Worm (Caenorhabditis elegans) whole organism, mixed stage, embryonic: Measurements from ENCODE around the gene scl-9.

Source experiments
- M03D4.4 ChIP-seq: sonication (generic microtip); optimal IDR thresholded peaks from 2 replicates; lab custom pipeline; 2017; ENCODE audit warnings: mild to moderate bottlenecking, missing genetic modification characterization, missing compliant biosample characterization
- bed-3 ChIP-seq: fragments of 200-800 bp; sonication (Bioruptor generic); optimal IDR thresholded peaks from 3 replicates; lab custom pipeline; 2018; ENCODE audit warnings: mild to moderate bottlenecking, missing genetic modification characterization, moderate library complexity, missing compliant biosample characterization
- blmp-1 ChIP-seq: fragments of 150-350 bp; optimal IDR thresholded peaks from 2 replicates; lab custom pipeline; 2014; ENCODE audit warnings: missing biosample characterization, missing genetic modification characterization
- ceh-39 ChIP-seq: fragments of 150-350 bp; optimal IDR thresholded peaks from 2 replicates; lab custom pipeline; 2014; ENCODE audit warnings: missing biosample characterization, missing genetic modification characterization
- ceh-43 ChIP-seq: fragments of 200-800 bp; sonication (Bioruptor generic); optimal IDR thresholded peaks from 2 replicates; lab custom pipeline; 2018; ENCODE audit warnings: mild to moderate bottlenecking, missing genetic modification characterization, moderate library complexity, missing compliant biosample characterization
- ceh-83 ChIP-seq: fragments of 200-800 bp; sonication (Bioruptor generic); optimal IDR thresholded peaks from 2 replicates; lab custom pipeline; 2018; ENCODE audit warnings: mild to moderate bottlenecking, missing genetic modification characterization, missing compliant biosample characterization
- ces-1 ChIP-seq: fragments of 150-350 bp; optimal IDR thresholded peaks from 2 replicates; lab custom pipeline; 2014; ENCODE audit warnings: missing biosample characterization, missing genetic modification reagents, missing genetic modification characterization
- elt-1 ChIP-seq: sonication (generic microtip); optimal IDR thresholded peaks from 2 replicates; lab custom pipeline; 2017; ENCODE audit warnings: missing genetic modification characterization, mild to moderate bottlenecking, missing compliant biosample characterization, antibody characterized with exemption, moderate library complexity, borderline replicate concordance; ENCODE audit not compliant: insufficient read depth
- elt-3 ChIP-seq: fragments of 150-350 bp; optimal IDR thresholded peaks from 2 replicates; lab custom pipeline; 2014; ENCODE audit warnings: missing biosample characterization, missing genetic modification characterization
- flh-1 ChIP-seq: fragments of 200-800 bp; sonication (Bioruptor generic); optimal IDR thresholded peaks from 2 replicates; lab custom pipeline; 2018; ENCODE audit warnings: mild to moderate bottlenecking, missing genetic modification characterization, moderate library complexity, missing compliant biosample characterization
- ham-2 ChIP-seq: fragments of 200-800 bp; sonication (Bioruptor generic); optimal IDR thresholded peaks from 2 replicates; lab custom pipeline; 2018; ENCODE audit warnings: mild to moderate bottlenecking, missing genetic modification characterization, missing compliant biosample characterization
- lin-13 ChIP-seq: fragments of 150-350 bp; optimal IDR thresholded peaks from 2 replicates; lab custom pipeline; 2014; ENCODE audit warnings: missing biosample characterization, missing genetic modification characterization
- lin-32 ChIP-seq: fragments of 200-800 bp; sonication (Bioruptor generic); optimal IDR thresholded peaks from 2 replicates; lab custom pipeline; 2018; ENCODE audit warnings: mild to moderate bottlenecking, missing genetic modification characterization, missing compliant biosample characterization
- lsy-2 ChIP-seq: fragments of 150-350 bp; optimal IDR thresholded peaks from 2 replicates; lab custom pipeline; 2014; ENCODE audit warnings: missing biosample characterization, missing genetic modification characterization
- mab-5 ChIP-seq: fragments of 150-350 bp; optimal IDR thresholded peaks from 2 replicates; lab custom pipeline; 2014; ENCODE audit warnings: missing biosample characterization, missing genetic modification characterization
- mep-1 ChIP-seq: fragments of 150-350 bp; optimal IDR thresholded peaks from 2 replicates; lab custom pipeline; 2017; ENCODE audit warnings: missing biosample characterization, missing genetic modification reagents, missing genetic modification characterization, inconsistent platforms
- mls-2 ChIP-seq: sonication (generic microtip); optimal IDR thresholded peaks from 2 replicates; lab custom pipeline; 2016; ENCODE audit warnings: mild to moderate bottlenecking, missing genetic modification characterization, moderate library complexity, missing compliant biosample characterization
- nhr-12 ChIP-seq: fragments of 150-350 bp; optimal IDR thresholded peaks from 2 replicates; lab custom pipeline; 2014; ENCODE audit warnings: missing biosample characterization, missing genetic modification characterization
- nhr-2 ChIP-seq: fragments of 150-350 bp; optimal IDR thresholded peaks from 2 replicates; lab custom pipeline; 2014; ENCODE audit warnings: missing biosample characterization, missing genetic modification characterization
- nhr-237 ChIP-seq: fragments of 150-350 bp; optimal IDR thresholded peaks from 2 replicates; lab custom pipeline; 2014; ENCODE audit warnings: missing biosample characterization, missing genetic modification characterization
- nhr-28 ChIP-seq: fragments of 150-350 bp; optimal IDR thresholded peaks from 2 replicates; lab custom pipeline; 2014; ENCODE audit warnings: missing biosample characterization, missing genetic modification characterization
- pha-4 ChIP-seq: fragments of 150-350 bp; optimal IDR thresholded peaks from 2 replicates; lab custom pipeline; 2018; ENCODE audit warnings: missing biosample characterization, missing genetic modification reagents, missing genetic modification characterization
- sem-2 ChIP-seq: fragments of 200-800 bp; sonication (Bioruptor generic); optimal IDR thresholded peaks from 2 replicates; lab custom pipeline; 2018; ENCODE audit warnings: mild to moderate bottlenecking, missing genetic modification characterization, missing compliant biosample characterization
- snpc-4 ChIP-seq: fragments of 150-350 bp; optimal IDR thresholded peaks from 2 replicates; lab custom pipeline; 2014; ENCODE audit warnings: missing biosample characterization, missing genetic modification characterization
- sptf-1 ChIP-seq: sonication (generic microtip); optimal IDR thresholded peaks from 2 replicates; lab custom pipeline; 2017; ENCODE audit warnings: mild to moderate bottlenecking, missing genetic modification characterization, moderate library complexity, missing compliant biosample characterization
- tbx-8 ChIP-seq: fragments of 200-800 bp; sonication (Bioruptor generic); optimal IDR thresholded peaks from 2 replicates; lab custom pipeline; 2018; ENCODE audit warnings: mild to moderate bottlenecking, missing genetic modification characterization, moderate library complexity, missing compliant biosample characterization
- unc-120 ChIP-seq: sonication (generic microtip); optimal IDR thresholded peaks from 2 replicates; lab custom pipeline; 2017; ENCODE audit warnings: missing genetic modification characterization, missing compliant biosample characterization; ENCODE audit not compliant: poor library complexity, severe bottlenecking
- unc-39 ChIP-seq: fragments of 150-350 bp; optimal IDR thresholded peaks from 2 replicates; lab custom pipeline; 2014; ENCODE audit warnings: missing biosample characterization, missing genetic modification characterization
- ztf-11 ChIP-seq: fragments of 150-350 bp; optimal IDR thresholded peaks from 2 replicates; lab custom pipeline; 2014; ENCODE audit warnings: missing biosample characterization, missing genetic modification characterization

scl-9 gene

DNA sequence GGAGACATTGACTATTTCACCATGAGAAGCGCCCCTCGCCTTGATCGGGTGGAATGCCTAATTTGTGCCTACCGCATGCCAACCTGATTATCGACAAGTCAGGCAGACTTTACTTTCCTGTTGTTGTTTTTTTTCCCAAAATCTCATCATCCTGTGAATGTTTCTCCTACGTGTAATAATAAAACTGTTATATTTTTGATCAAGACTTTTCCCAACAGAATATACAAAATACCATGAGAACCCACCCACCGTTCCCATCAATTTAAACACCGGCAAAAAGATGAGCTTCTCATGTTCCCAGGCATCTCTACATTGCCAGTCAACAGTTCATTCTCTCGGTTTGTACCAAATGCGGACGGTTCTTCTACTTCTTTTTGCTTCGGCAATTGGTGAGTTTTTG is at the start of gene scl-9:
TSS of gene scl-9 (plus strand) at position 301 of the 400 bp plus-strand sequence.
- TF ChIP-seq nhr-237 (tag; lab: Kevin White, UChicago) = no peak
- no peak for TF ChIP-seq bed-3 (GFP tag; lab: Kevin White, UChicago)
- no peak for TF ChIP-seq mls-2 (tag; lab: Kevin White, UChicago)
- TF ChIP-seq lsy-2 (tag; lab: Kevin White, UChicago) = no peak
- TF ChIP-seq blmp-1 (tag; lab: Kevin White, UChicago) = no peak
- TF ChIP-seq snpc-4 = no peak
- TF ChIP-seq lin-32 (GFP tag; lab: Kevin White, UChicago) = no peak
- no peak for TF ChIP-seq ces-1 (GFP tag; lab: Kevin White, UChicago)
- no peak for TF ChIP-seq mep-1 (tag; lab: Kevin White, UChicago)
- no peak for TF ChIP-seq nhr-28 (tag; lab: Kevin White, UChicago)

DNA sequence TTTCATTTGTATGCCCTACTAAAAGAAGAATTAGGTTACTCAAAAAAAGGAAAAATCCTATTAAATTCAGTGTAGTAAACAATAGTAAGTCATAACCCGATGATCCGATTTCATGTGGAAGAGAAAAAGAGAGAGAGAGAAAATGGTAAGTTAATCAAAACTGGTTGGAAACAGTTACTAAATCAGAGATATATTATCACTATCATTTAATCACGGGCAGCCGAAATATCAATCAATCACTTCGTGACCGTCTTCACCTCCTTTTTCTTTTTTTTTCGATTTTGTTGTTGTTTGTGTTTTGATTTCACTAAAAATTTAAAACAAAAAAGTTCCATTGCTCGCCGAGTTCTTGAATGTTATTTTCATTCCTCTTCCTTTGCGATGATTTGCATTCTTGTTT is 49.4 kb upstream of the scl-9 start:
- TF ChIP-seq sem-2 (GFP tag; lab: Kevin White, UChicago) = no peak
- TF ChIP-seq nhr-237 (tag; lab: Kevin White, UChicago) = no peak
- TF ChIP-seq nhr-2 (tag; lab: Kevin White, UChicago) = no peak
- TF ChIP-seq elt-1 (tag; lab: Kevin White, UChicago) = no peak
- TF ChIP-seq tbx-8 (GFP tag; lab: Kevin White, UChicago) = no peak
- no peak for TF ChIP-seq blmp-1 (tag; lab: Kevin White, UChicago)
- TF ChIP-seq mab-5 (tag; lab: Kevin White, UChicago) = no peak
- TF ChIP-seq bed-3 (GFP tag; lab: Kevin White, UChicago) = no peak
- TF ChIP-seq flh-1 (GFP tag; lab: Kevin White, UChicago) = no peak
- TF ChIP-seq nhr-12 (tag; lab: Kevin White, UChicago) = no peak
- TF ChIP-seq elt-3 = no peak
- TF ChIP-seq ceh-43 = no peak
- TF ChIP-seq ham-2 (GFP tag; lab: Kevin White, UChicago) = no peak
- TF ChIP-seq M03D4.4 (tag; lab: Kevin White, UChicago) = no peak
- TF ChIP-seq mep-1 (tag; lab: Kevin White, UChicago) = no peak
- no peak for TF ChIP-seq lin-13 (tag; lab: Kevin White, UChicago)
- no peak for TF ChIP-seq ceh-39 (tag; lab: Kevin White, UChicago)
- TF ChIP-seq unc-120 (tag; lab: Kevin White, UChicago) = no peak
- no peak for TF ChIP-seq nhr-28 (tag; lab: Kevin White, UChicago)
- no peak for TF ChIP-seq ztf-11 (tag; lab: Kevin White, UChicago)
- TF ChIP-seq, all 35 proteins: peak for 0

ce11 chrIV:12999087-12999486 is 47.9 kb upstream of the scl-9 start:
- TF ChIP-seq sptf-1 (tag; lab: Kevin White, UChicago) (peak; percentile 23), nhr-2 (tag; lab: Kevin White, UChicago) (peak; percentile 68), pha-4 (tag; lab: Kevin White, UChicago) (peak; percentile 53), elt-1 (tag; lab: Kevin White, UChicago) (no peak), nhr-28 (tag; lab: Kevin White, UChicago) (no peak), ham-2 (GFP tag; lab: Kevin White, UChicago) (peak; percentile 76), snpc-4 (no peak)
- TF ChIP-seq, all 35 proteins: peak for 4

DNA sequence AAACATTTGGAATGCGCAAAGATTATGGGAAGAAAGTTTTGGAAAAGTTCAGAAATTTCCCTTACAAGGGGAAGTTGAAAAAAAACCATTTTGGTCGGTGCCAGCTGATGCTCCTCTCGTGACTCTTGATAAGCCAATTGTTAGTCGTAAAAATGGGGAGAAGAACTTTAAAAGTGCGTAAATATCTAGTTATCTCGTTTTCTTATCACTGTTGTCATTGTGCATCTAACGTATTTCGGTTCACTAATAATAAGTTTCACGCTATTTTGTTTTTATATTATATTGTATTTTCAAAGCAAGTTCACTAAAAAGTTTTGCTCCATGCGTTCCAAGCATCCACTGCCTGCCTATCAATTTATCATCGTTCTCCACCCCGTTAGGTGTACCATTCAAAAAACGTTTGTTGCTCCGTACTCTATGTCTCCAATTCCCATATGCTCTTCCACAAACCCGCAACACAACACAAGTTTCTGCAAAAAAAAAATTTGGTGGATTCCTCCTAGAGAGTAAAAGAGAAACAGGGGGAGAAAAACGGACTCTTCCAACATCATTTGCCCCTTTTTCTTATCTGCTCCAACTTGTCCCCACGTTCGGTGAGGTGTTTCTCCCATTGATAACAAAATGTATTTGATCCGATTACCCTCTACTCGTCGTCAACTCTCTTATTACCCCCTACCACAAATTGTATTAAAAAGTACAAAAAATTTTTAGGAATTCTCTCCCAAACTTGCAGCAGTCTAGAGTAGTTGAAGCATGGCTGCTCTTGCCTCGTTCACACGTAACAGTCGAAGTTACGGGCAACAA is 38.3 kb upstream of the scl-9 start, which contains the start of gene mbk-2:
TSS of gene mbk-2 (plus strand) at position 754 of the 804 bp plus-strand sequence.
- no peak for TF ChIP-seq pha-4 (tag; lab: Kevin White, UChicago)
- TF ChIP-seq ztf-11 (tag; lab: Kevin White, UChicago) = no peak
- TF ChIP-seq lsy-2 (tag; lab: Kevin White, UChicago) = no peak
- no peak for TF ChIP-seq mab-5 (tag; lab: Kevin White, UChicago)
- no peak for TF ChIP-seq nhr-12 (tag; lab: Kevin White, UChicago)
- TF ChIP-seq bed-3 (GFP tag; lab: Kevin White, UChicago) = no peak
- TF ChIP-seq ceh-83 (GFP tag; lab: Kevin White, UChicago) = no peak
- no peak for TF ChIP-seq lin-13 (tag; lab: Kevin White, UChicago)
- no peak for TF ChIP-seq unc-120 (tag; lab: Kevin White, UChicago)
- TF ChIP-seq ham-2 (GFP tag; lab: Kevin White, UChicago) = no peak
- TF ChIP-seq unc-39 (tag; lab: Kevin White, UChicago) = no peak
- no peak for TF ChIP-seq ces-1 (GFP tag; lab: Kevin White, UChicago)
- TF ChIP-seq elt-3 = no peak
- TF ChIP-seq mls-2 (tag; lab: Kevin White, UChicago) = no peak
- no peak for TF ChIP-seq tbx-8 (GFP tag; lab: Kevin White, UChicago)
